Worm (Caenorhabditis elegans): Measurements from ENCODE around the gene K02D3.1.

- TF ChIP-seq cog-1 (tag; optimal IDR thresholded peaks at IDR 0.05) (no peak), ztf-23 (GFP tag; IDR thresholded peaks at IDR 0.05) (no peak), T22C8.4 (GFP tag; IDR thresholded peaks at IDR 0.05) (no peak), flt-1 (GFP tag; IDR thresholded peaks at IDR 0.05) (no peak), ztf-29 (GFP tag; IDR thresholded peaks at IDR 0.05) (no peak), med-1 (GFP tag; optimal IDR thresholded peaks at IDR 0.05; ENCODE audit: insufficient read depth) (no peak), klf-2 (GFP tag; conservative IDR thresholded peaks at IDR 0.05) (no peak), tab-1 (GFP tag; IDR thresholded peaks at IDR 0.05) (no peak)
Observed at ce11 chrX:13685725-13686124, 21.0 kb upstream of the K02D3.1 start.

All from whole organism, midembryonic.